Worm (Caenorhabditis elegans): ENCODE results near the gene fdgt-2.

The fdgt-2 gene

ce11 chrII:8466874-8467273 lies 49.5 kb downstream of the fdgt-2 start, which contains the start of gene F22B5.10:
F22B5.10 (plus strand) TSS chrII:8467174.
- TF ChIP-seq ztf-1 (GFP tag; conservative IDR thresholded peaks at IDR 0.05) (no peak), lin-11 (tag; optimal IDR thresholded peaks at IDR 0.05) (no peak), nhr-21 (tag; optimal IDR thresholded peaks at IDR 0.05) (no peak), elt-3 (tag; optimal IDR thresholded peaks at IDR 0.05) (no peak), lin-39 (tag; optimal IDR thresholded peaks at IDR 0.05) (no peak), unc-39 (tag; optimal IDR thresholded peaks at IDR 0.05) (no peak), lsy-2 (tag; optimal IDR thresholded peaks at IDR 0.05) (no peak), lin-13 (GFP tag; optimal IDR thresholded peaks at IDR 0.05) (no peak), aly-2 (tag; optimal IDR thresholded peaks at IDR 0.05) (no peak)

ce11 chrII:8467809-8468208 lies 50.4 kb downstream of the fdgt-2 start, which contains the start of gene M05D6.2:
M05D6.2 (plus strand) TSS chrII:8468109.
- TF ChIP-seq ceh-16 (tag; optimal IDR thresholded peaks at IDR 0.05), result no peak
- no peak for TF ChIP-seq R02D3.7 (tag; optimal IDR thresholded peaks at IDR 0.05)
- no peak for TF ChIP-seq alr-1 (tag; optimal IDR thresholded peaks at IDR 0.05)
- no peak for TF ChIP-seq nhr-237 (tag; optimal IDR thresholded peaks at IDR 0.05)
- no peak for TF ChIP-seq gmeb-1 (tag; optimal IDR thresholded peaks at IDR 0.05)
- no peak for TF ChIP-seq ztf-4 (tag; optimal IDR thresholded peaks at IDR 0.05)
- TF ChIP-seq nhr-12 (tag; optimal IDR thresholded peaks at IDR 0.05), result no peak
- TF ChIP-seq ama-1 (optimal IDR thresholded peaks at IDR 0.05), result no peak
- no peak for TF ChIP-seq sma-3 (GFP tag; optimal IDR thresholded peaks at IDR 0.05)
- no peak for TF ChIP-seq lin-11 (tag; optimal IDR thresholded peaks at IDR 0.05)
- no peak for TF ChIP-seq elt-1 (tag; optimal IDR thresholded peaks at IDR 0.05)
- no peak for TF ChIP-seq mdl-1 (tag; optimal IDR thresholded peaks at IDR 0.05)
- TF ChIP-seq blmp-1 (tag; optimal IDR thresholded peaks at IDR 0.05; ENCODE audit: insufficient read depth), result no peak
- no peak for TF ChIP-seq C34F6.9 (tag; optimal IDR thresholded peaks at IDR 0.05)
- TF ChIP-seq unc-55 (GFP tag; optimal IDR thresholded peaks at IDR 0.05), result no peak
- TF ChIP-seq ceh-82 (tag; optimal IDR thresholded peaks at IDR 0.05), result no peak

Data from whole organism, L2 larva.